Worm (Caenorhabditis elegans): ENCODE results near the gene F17H10.4.
A peak's percentile ranks its signal among the peaks of the same experiment; 100 is the strongest.

Gene F17H10.4

DNA sequence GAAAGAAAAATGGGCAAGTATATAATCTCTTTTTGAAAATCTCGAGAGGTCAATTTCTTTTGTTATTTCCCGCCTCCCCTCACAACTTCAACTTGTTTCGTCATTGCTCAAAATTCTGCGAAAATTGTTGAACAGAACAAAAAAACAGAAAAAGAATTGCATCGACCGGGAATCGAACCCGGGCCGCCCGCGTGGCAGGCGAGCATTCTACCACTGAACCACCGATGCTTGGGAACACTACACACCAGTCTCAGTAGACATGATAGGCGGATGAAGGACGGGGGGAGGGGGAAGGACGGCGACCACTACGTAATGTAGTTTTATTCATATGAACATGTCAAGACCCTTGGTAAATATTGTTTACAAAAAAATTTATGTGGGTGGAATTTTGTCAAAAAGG lies 5.2 kb downstream of the F17H10.4 start (continued):
- TF ChIP-seq snpc-4 (tag; optimal IDR thresholded peaks at IDR 0.05) (peak; percentile 63), mdl-1 (tag; optimal IDR thresholded peaks at IDR 0.05) (no peak), ceh-16 (tag; optimal IDR thresholded peaks at IDR 0.05) (no peak), ZK546.5 (tag; optimal IDR thresholded peaks at IDR 0.05) (no peak), R02D3.7 (tag; optimal IDR thresholded peaks at IDR 0.05) (no peak), lin-15B (tag; optimal IDR thresholded peaks at IDR 0.05) (no peak), ceh-82 (tag; optimal IDR thresholded peaks at IDR 0.05) (no peak), pha-4 (tag; optimal IDR thresholded peaks at IDR 0.05) (peak; percentile 74), unc-39 (tag; optimal IDR thresholded peaks at IDR 0.05) (no peak), sea-2 (GFP tag; optimal IDR thresholded peaks at IDR 0.05) (no peak), ama-1 (optimal IDR thresholded peaks at IDR 0.05) (peak; percentile 53), nhr-77 (tag; optimal IDR thresholded peaks at IDR 0.05) (no peak)

DNA sequence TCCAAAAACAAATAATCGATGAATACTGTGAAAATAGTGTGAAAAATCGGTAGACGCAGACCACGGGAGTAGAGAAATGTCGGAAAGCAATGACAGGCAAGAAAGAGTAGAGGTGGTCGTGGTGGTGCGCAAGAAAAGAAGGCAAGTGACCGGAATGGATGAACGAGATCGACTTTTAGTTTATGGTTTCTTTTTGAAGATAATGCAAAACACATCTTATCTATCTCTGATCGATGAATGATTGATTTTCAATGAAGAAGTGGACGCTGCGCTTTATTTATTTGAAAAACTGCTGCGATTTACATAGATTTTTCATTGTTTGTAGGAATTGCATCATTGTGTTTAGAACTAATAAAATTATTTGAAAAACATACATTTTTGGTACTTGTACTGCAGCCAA lies 6.4 kb downstream of the F17H10.4 start:
- TF ChIP-seq zag-1 (tag; optimal IDR thresholded peaks at IDR 0.05) (no peak), elt-1 (tag; optimal IDR thresholded peaks at IDR 0.05) (peak; percentile 73), nhr-43 (tag; optimal IDR thresholded peaks at IDR 0.05; ENCODE audit: poor library complexity, severe bottlenecking) (peak; percentile 38), nhr-25 (tag; optimal IDR thresholded peaks at IDR 0.05) (peak; percentile 36), nhr-23 (tag; optimal IDR thresholded peaks at IDR 0.05) (peak; percentile 54)

DNA sequence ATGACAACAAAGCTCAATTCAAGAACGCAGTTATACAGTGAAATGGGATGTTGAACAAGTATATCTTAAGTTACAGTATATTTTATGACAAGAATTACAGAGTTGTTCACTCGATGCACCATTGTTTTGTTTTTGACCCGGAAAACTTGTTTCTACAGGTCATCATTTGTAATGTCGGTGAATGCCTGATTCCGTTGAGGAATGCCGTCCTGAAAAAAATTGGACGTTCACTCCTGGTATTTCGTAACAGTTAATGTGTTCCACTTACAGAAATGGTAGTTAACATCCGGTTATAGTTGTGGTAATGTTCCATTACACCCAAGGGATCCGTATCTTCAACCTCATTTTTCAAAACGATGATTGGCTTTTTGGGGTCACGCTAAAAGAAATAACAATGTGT lies 9.9 kb downstream of the F17H10.4 start:
- no peak for TF ChIP-seq nhr-12 (tag; optimal IDR thresholded peaks at IDR 0.05)
- no peak for TF ChIP-seq sea-2 (GFP tag; optimal IDR thresholded peaks at IDR 0.05)
- TF ChIP-seq elt-1 (tag; optimal IDR thresholded peaks at IDR 0.05): no peak
- TF ChIP-seq ceh-82 (tag; optimal IDR thresholded peaks at IDR 0.05): no peak
- no peak for TF ChIP-seq lsy-12 (tag; optimal IDR thresholded peaks at IDR 0.05)

DNA sequence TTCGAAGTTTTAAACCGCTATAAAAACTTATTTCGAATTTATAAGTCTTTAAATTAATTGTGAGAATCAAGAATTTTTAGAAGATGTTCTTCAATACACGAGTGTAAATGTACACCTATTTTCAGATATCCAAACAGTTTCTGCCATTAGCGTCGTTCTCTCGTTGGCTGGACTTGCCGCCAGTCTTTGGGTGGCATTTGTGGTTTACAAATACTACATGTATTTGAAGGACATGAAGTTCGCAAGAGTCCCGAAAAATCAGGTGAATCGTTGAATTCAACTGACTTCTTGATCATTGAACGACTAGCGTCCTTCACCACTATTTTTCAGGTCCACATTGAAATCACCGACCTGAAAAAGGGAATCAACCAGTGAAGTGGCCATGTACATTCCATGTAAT lies 10.6 kb downstream of the F17H10.4 start:
- TF ChIP-seq sea-2 (GFP tag; optimal IDR thresholded peaks at IDR 0.05): no peak
- TF ChIP-seq nhr-77 (tag; optimal IDR thresholded peaks at IDR 0.05): no peak
- no peak for TF ChIP-seq pha-4 (tag; optimal IDR thresholded peaks at IDR 0.05)
- TF ChIP-seq egl-5 (tag; optimal IDR thresholded peaks at IDR 0.05): no peak
- no peak for TF ChIP-seq lin-39 (tag; optimal IDR thresholded peaks at IDR 0.05)
- TF ChIP-seq ztf-4 (tag; optimal IDR thresholded peaks at IDR 0.05): no peak
- no peak for TF ChIP-seq tbx-2 (tag; optimal IDR thresholded peaks at IDR 0.05)
- TF ChIP-seq nhr-67 (tag; optimal IDR thresholded peaks at IDR 0.05): no peak
- no peak for TF ChIP-seq nhr-237 (tag; optimal IDR thresholded peaks at IDR 0.05)
- no peak for TF ChIP-seq nhr-28 (tag; optimal IDR thresholded peaks at IDR 0.05)
- no peak for TF ChIP-seq nhr-43 (tag; optimal IDR thresholded peaks at IDR 0.05; ENCODE audit: poor library complexity, severe bottlenecking)
- no peak for TF ChIP-seq ceh-82 (tag; optimal IDR thresholded peaks at IDR 0.05)
- TF ChIP-seq nhr-12 (tag; optimal IDR thresholded peaks at IDR 0.05): no peak
- TF ChIP-seq hmg-11 (tag; optimal IDR thresholded peaks at IDR 0.05): no peak
- TF ChIP-seq unc-39 (tag; optimal IDR thresholded peaks at IDR 0.05): no peak

DNA sequence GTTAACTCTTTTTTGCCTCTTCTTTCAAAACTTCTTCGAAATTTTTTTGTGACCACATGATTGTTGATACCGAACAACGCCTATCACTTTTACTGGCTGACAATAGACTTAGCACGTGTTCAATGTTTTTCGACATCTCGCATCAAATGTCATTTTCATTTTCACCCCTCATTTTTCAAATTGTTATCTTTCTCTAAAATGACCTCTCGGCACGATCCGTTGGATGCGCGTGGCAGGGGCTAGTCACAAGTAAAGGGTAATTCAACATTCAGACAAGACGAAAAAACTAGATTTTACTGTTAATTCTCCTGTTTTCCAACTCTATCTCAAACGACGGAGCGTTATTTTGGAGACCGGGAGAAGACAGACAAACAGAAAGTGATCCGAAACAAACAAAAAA lies 12.9 kb downstream of the F17H10.4 start, which contains the start of gene F17H10.2:
Gene F17H10.2, plus strand, starts transcription at position 316 of the 400 bp plus-strand sequence.
- TF ChIP-seq nhr-43 (tag; optimal IDR thresholded peaks at IDR 0.05; ENCODE audit: poor library complexity, severe bottlenecking) (peak; percentile 12), nhr-237 (tag; optimal IDR thresholded peaks at IDR 0.05) (no peak), nhr-25 (tag; optimal IDR thresholded peaks at IDR 0.05) (peak; percentile 63)

DNA sequence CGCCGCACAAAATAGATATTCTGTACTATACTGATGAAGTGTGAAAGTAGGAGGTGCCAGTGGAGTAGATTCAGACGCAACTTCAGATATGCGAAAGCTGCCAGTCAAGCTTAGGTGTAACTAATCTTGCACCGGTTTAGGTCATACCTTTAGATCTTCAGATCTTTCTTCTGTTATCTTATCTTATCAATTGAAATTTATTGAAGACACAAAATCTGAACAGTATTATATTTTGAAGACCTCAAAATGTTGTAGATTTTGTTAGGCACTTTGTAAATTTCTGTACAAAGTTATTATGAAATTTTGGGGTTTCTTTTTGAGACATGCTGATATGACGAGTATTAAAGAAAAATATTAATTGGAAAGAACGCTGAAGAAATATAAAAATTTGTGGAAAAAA lies 13.7 kb downstream of the F17H10.4 start:
- TF ChIP-seq ceh-82 (tag; optimal IDR thresholded peaks at IDR 0.05): no peak
- TF ChIP-seq elt-3 (tag; optimal IDR thresholded peaks at IDR 0.05): peak in 1 of 3 experiments; percentile 48

DNA sequence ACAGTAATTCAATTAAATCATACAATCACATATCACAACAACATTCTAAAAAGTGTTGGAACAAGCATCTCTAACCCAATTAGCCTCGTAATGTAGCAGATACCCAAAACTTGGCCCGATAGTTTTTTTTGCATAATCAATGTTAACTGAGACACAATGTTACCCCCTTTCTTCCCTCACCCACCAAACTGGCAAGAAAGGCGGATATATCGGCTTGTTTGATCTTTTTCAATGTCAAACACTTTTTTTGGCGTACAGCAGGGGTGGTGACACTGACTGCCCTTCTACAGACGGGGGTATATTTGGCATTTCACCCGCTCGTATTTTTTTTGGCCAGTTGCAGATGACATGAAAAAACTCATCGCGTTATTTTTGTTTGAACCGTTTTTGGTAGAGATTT lies 16.3 kb downstream of the F17H10.4 start:
- TF ChIP-seq nhr-11 (tag; optimal IDR thresholded peaks at IDR 0.05) (no peak), nhr-25 (tag; optimal IDR thresholded peaks at IDR 0.05) (peak; percentile 72), nhr-23 (tag; optimal IDR thresholded peaks at IDR 0.05) (no peak)

DNA sequence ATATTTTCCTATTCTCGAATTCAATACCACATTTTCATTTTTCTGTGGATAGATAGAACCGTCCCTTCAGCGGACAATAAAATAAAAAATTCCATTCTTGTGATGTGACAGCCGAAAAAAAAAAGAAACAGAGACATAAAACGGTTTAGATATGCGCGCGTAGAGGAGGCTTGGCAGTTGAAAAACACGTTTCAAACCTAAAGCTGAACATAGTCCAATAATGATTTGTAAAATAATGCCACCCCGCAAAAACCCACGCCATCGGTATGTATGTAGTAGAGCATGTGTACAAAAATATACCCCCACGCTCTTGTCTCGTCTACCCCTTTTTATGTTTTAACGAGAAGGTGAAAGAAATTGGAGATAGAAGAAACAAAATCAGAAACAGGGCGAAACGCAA lies 17.7 kb downstream of the F17H10.4 start:
- TF ChIP-seq nhr-43 (tag; optimal IDR thresholded peaks at IDR 0.05; ENCODE audit: poor library complexity, severe bottlenecking): no peak
- peak; percentile 94 for TF ChIP-seq ama-1 (optimal IDR thresholded peaks at IDR 0.05)
- TF ChIP-seq ztf-4 (tag; optimal IDR thresholded peaks at IDR 0.05): no peak
- TF ChIP-seq egl-5 (tag; optimal IDR thresholded peaks at IDR 0.05): peak; percentile 9
- TF ChIP-seq egl-27 (tag; optimal IDR thresholded peaks at IDR 0.05): no peak
- peak; percentile 11 for TF ChIP-seq elt-2 (tag; optimal IDR thresholded peaks at IDR 0.05)
- TF ChIP-seq nhr-23 (tag; optimal IDR thresholded peaks at IDR 0.05): no peak
